Fruit fly (Drosophila melanogaster): Measurements from ENCODE around the gene CG2794.
A peak's percentile ranks its signal among the peaks of the same experiment; 100 is the strongest.

The CG2794 gene

DNA sequence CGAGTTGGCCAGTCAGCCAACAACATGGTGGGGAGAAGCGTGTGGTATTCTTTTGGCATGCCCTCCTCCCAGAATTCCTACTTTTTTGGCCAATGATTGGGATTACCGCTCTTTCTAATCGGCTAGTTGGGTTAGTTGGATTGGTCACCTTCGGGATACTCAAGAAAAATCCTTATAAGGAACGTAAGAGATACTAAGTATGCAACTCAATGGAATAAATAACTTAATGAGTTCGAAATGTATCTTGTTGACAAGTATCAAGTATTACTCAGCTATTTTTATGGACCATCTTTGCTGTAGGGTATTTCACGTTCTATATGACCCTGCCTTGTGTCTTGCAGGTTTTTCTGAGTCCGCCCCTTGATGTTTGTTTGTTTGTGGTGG lies 37.0 kb upstream of the CG2794 start:
- TF ChIP-seq rgr (GFP tag; optimal IDR thresholded peaks at IDR 0.05), result peak; percentile 4
- TF ChIP-seq OdsH (GFP tag; optimal IDR thresholded peaks at IDR 0.05), result peak; percentile 35
- no peak for TF ChIP-seq Dif (GFP tag; optimal IDR thresholded peaks at IDR 0.05; ENCODE audit: partially characterized antibody)
- TF ChIP-seq foxo (GFP tag; optimal IDR thresholded peaks at IDR 0.05), result no peak
- TF ChIP-seq Dfd (GFP tag; optimal IDR thresholded peaks at IDR 0.05), result no peak
- TF ChIP-seq sage (GFP tag; optimal IDR thresholded peaks at IDR 0.05), result no peak
- TF ChIP-seq woc (GFP tag; optimal IDR thresholded peaks at IDR 0.05), result peak; percentile 27
- peak; percentile 9 for TF ChIP-seq psq (GFP tag; optimal IDR thresholded peaks at IDR 0.05)
- TF ChIP-seq ey (GFP tag; optimal IDR thresholded peaks at IDR 0.05), result no peak
- TF ChIP-seq CG9705 (GFP tag; optimal IDR thresholded peaks at IDR 0.05), result no peak
- TF ChIP-seq Hr78 (GFP tag; optimal IDR thresholded peaks at IDR 0.05), result no peak
- no peak for TF ChIP-seq h (GFP tag; optimal IDR thresholded peaks at IDR 0.05)
- no peak for TF ChIP-seq Vsx2 (GFP tag; optimal IDR thresholded peaks at IDR 0.05; ENCODE audit: partially characterized antibody)
- TF ChIP-seq Hnf4 (GFP tag; optimal IDR thresholded peaks at IDR 0.05), result peak; percentile 15
- no peak for TF ChIP-seq CG32264 (GFP tag; optimal IDR thresholded peaks at IDR 0.05)
- no peak for TF ChIP-seq brk (GFP tag; optimal IDR thresholded peaks at IDR 0.05)
- TF ChIP-seq Sp1 (GFP tag; optimal IDR thresholded peaks at IDR 0.05), result no peak
- no peak for TF ChIP-seq Rel (GFP tag; optimal IDR thresholded peaks at IDR 0.05)
- TF ChIP-seq Rel (tag; optimal IDR thresholded peaks at IDR 0.05), result no peak

DNA sequence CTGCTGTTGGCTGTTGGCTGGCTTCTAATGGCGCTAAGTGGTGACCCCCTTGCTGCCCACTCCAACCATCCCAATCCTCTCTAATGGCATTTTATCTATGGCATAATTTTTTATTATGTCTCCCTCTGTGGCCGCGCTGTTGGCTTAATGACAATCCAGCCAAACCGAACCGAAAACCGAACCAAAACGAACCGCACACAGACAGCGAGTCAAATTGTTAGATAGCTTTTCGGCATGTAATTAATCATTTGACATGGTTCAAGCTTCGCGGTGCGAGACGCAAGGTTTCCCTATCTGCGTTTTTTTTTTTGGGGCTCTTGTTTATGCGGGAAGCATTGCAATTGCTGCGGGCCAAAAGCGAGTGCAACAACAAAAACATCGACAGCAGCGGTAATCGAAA lies 36.3 kb upstream of the CG2794 start:
- TF ChIP-seq usp (GFP tag; optimal IDR thresholded peaks at IDR 0.05), result no peak
- TF ChIP-seq Hr83 (GFP tag; optimal IDR thresholded peaks at IDR 0.05; ENCODE audit: poor library complexity, severe bottlenecking), result no peak
- no peak for TF ChIP-seq tai (GFP tag; optimal IDR thresholded peaks at IDR 0.05)

DNA sequence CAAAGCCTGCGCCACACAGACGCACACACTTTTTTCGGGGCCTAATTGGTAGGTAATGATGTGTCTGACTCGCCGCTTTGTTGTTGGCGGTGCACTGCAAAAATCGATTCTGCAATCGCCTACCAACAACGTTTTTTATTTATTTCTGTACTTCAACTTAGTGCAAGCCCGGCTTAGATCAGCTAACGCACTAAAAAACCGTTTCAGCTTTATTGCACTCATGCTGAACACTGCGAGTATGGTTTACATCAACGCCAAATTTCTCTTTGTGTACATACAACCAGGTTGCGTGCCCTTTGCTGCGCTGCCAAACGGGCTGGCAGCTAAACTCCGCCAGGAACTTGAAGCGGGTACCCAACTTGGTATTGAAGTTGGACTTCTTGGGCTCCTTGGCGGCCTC lies 33.7 kb upstream of the CG2794 start:
- TF ChIP-seq HLH106 (tag; optimal IDR thresholded peaks at IDR 0.05) (peak; percentile 89), CrebA (GFP tag; optimal IDR thresholded peaks at IDR 0.05; ENCODE audit: borderline replicate concordance) (no peak), Mio (GFP tag; optimal IDR thresholded peaks at IDR 0.05) (peak; percentile 68), Rel (GFP tag; optimal IDR thresholded peaks at IDR 0.05) (no peak), Rel (tag; optimal IDR thresholded peaks at IDR 0.05) (peak; percentile 53), psq (GFP tag; optimal IDR thresholded peaks at IDR 0.05) (peak; percentile 92), tai (GFP tag; optimal IDR thresholded peaks at IDR 0.05) (no peak), foxo (GFP tag; optimal IDR thresholded peaks at IDR 0.05) (peak; percentile 40 to 96), sv (GFP tag; optimal IDR thresholded peaks at IDR 0.05) (no peak), usp (GFP tag; optimal IDR thresholded peaks at IDR 0.05) (no peak), Dfd (GFP tag; optimal IDR thresholded peaks at IDR 0.05) (no peak), lola (GFP tag; optimal IDR thresholded peaks at IDR 0.05) (no peak), brk (GFP tag; optimal IDR thresholded peaks at IDR 0.05) (no peak), Sp1 (GFP tag; optimal IDR thresholded peaks at IDR 0.05) (peak; percentile 95), dl (GFP tag; optimal IDR thresholded peaks at IDR 0.05; ENCODE audit: insufficient read depth in 1 of 2, partially characterized antibody in 2 of 2) (no peak), CG32264 (GFP tag; optimal IDR thresholded peaks at IDR 0.05) (peak; percentile 68), jim (GFP tag; optimal IDR thresholded peaks at IDR 0.05) (no peak), fru (GFP tag; optimal IDR thresholded peaks at IDR 0.05) (peak; percentile 96), Jra (GFP tag; optimal IDR thresholded peaks at IDR 0.05) (no peak), Vsx2 (GFP tag; optimal IDR thresholded peaks at IDR 0.05; ENCODE audit: partially characterized antibody) (no peak), Myc (optimal IDR thresholded peaks at IDR 0.05) (no peak), Hnf4 (GFP tag; optimal IDR thresholded peaks at IDR 0.05) (peak; percentile 94), CG9705 (GFP tag; optimal IDR thresholded peaks at IDR 0.05) (peak; percentile 65), Hr83 (GFP tag; optimal IDR thresholded peaks at IDR 0.05; ENCODE audit: poor library complexity, severe bottlenecking) (peak; percentile 52), Dif (GFP tag; optimal IDR thresholded peaks at IDR 0.05; ENCODE audit: partially characterized antibody) (no peak), dmrt93B (GFP tag; optimal IDR thresholded peaks at IDR 0.05) (peak; percentile 84), sage (GFP tag; optimal IDR thresholded peaks at IDR 0.05) (peak; percentile 81), pan (optimal IDR thresholded peaks at IDR 0.05) (no peak), h (GFP tag; optimal IDR thresholded peaks at IDR 0.05) (peak; percentile 92), ey (GFP tag; optimal IDR thresholded peaks at IDR 0.05) (peak; percentile 92), dsf (GFP tag; optimal IDR thresholded peaks at IDR 0.05; ENCODE audit: borderline replicate concordance) (peak; percentile 73), N (GFP tag; optimal IDR thresholded peaks at IDR 0.05) (no peak), Abd-B (GFP tag; optimal IDR thresholded peaks at IDR 0.05) (no peak), rgr (GFP tag; optimal IDR thresholded peaks at IDR 0.05) (peak; percentile 91), Hr78 (GFP tag; optimal IDR thresholded peaks at IDR 0.05) (no peak), br (GFP tag; optimal IDR thresholded peaks at IDR 0.05) (peak; percentile 97), OdsH (GFP tag; optimal IDR thresholded peaks at IDR 0.05) (peak; percentile 96), GATAd (GFP tag; optimal IDR thresholded peaks at IDR 0.05) (no peak), woc (GFP tag; optimal IDR thresholded peaks at IDR 0.05) (peak; percentile 92)
